Fruit fly (Drosophila melanogaster): Measurements from ENCODE around the gene yellow-k.

yellow-k gene

dm6 chr3L:15531423-15532325, 11.3 kb downstream of the yellow-k start, which contains the start of gene CG43248 (continued):
- TF ChIP-seq jumu (GFP tag; optimal IDR thresholded peaks at IDR 0.05) = no peak
- TF ChIP-seq Eip74EF (GFP tag; optimal IDR thresholded peaks at IDR 0.05) = no peak
- TF ChIP-seq nau (GFP tag; optimal IDR thresholded peaks at IDR 0.05) = no peak
- no peak for TF ChIP-seq salm (tag; optimal IDR thresholded peaks at IDR 0.05)
- no peak for TF ChIP-seq zen (tag; optimal IDR thresholded peaks at IDR 0.05)
- peak; percentile 61 for TF ChIP-seq CG10274 (GFP tag; optimal IDR thresholded peaks at IDR 0.05)
- no peak for TF ChIP-seq CG4424 (GFP tag; optimal IDR thresholded peaks at IDR 0.05)
- TF ChIP-seq Hey (tag; optimal IDR thresholded peaks at IDR 0.05) = peak; percentile 21
- TF ChIP-seq Blimp-1 (GFP tag; optimal IDR thresholded peaks at IDR 0.05) = peak; percentile 30
- TF ChIP-seq nerfin-2 (GFP tag; IDR thresholded peaks at IDR 0.05; ENCODE audit: partially characterized antibody) = no peak
- peak; percentile 82 for TF ChIP-seq exex (tag; optimal IDR thresholded peaks at IDR 0.05)
- TF ChIP-seq CG16779 (GFP tag; IDR thresholded peaks at IDR 0.05) = no peak
- TF ChIP-seq dati (GFP tag; IDR thresholded peaks at IDR 0.05) = no peak
- no peak for TF ChIP-seq HLH54F (GFP tag; optimal IDR thresholded peaks at IDR 0.05)
- TF ChIP-seq org-1 (GFP tag; optimal IDR thresholded peaks at IDR 0.05) = no peak
- TF ChIP-seq schlank (tag; optimal IDR thresholded peaks at IDR 0.05) = no peak
- no peak for TF ChIP-seq CG1832 (GFP tag; optimal IDR thresholded peaks at IDR 0.05)
- TF ChIP-seq CG18262 (tag; optimal IDR thresholded peaks at IDR 0.05) = no peak
- no peak for TF ChIP-seq CG34422 (GFP tag; IDR thresholded peaks at IDR 0.05)
- TF ChIP-seq CG17186 (GFP tag; optimal IDR thresholded peaks at IDR 0.05) = no peak
- no peak for TF ChIP-seq CG2678 (tag; optimal IDR thresholded peaks at IDR 0.05)
- peak; percentile 11 for TF ChIP-seq Med (GFP tag)
- TF ChIP-seq CG17361 (GFP tag; IDR thresholded peaks at IDR 0.05) = no peak
- TF ChIP-seq CG3847 (GFP tag; IDR thresholded peaks at IDR 0.05) = no peak
- TF ChIP-seq toy (GFP tag; IDR thresholded peaks at IDR 0.05) = no peak
- TF ChIP-seq wek (GFP tag; optimal IDR thresholded peaks at IDR 0.05) = no peak

DNA sequence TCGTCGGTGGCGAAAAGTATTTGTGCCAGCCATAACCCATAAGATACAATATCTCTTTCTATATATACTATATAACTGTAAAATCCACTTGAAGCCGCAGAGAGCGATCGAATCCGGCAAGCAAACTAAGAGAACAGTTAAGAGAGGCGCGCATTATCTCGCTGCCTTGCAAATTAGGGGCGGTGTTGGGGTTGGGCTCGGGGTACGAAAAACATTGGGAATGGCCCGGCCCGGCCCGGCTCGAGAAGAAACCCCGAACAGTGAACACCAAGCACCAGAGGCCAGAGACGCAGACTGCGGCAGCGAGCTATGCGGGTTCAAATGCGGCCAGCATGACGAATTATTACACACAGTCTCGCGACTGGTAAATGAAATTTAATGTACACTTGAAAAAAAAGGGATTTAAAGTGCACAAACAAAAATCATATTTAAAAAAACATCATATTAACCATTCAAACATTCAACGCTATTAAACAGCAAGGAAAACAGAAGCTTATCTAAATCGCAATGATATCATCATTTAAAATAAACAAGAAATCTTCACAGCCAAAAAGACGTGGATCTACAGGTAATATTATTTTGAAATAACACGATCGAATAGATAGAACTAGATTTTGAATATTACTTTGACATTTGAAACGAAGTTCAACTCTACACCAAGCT, 12.1 kb downstream of the yellow-k start:
- TF ChIP-seq lov (optimal IDR thresholded peaks at IDR 0.05) (no peak), lov (GFP tag; IDR thresholded peaks at IDR 0.05) (0 out of 3 replicates have a peak, but pooled peaks have one; percentile 27), CG10274 (GFP tag; optimal IDR thresholded peaks at IDR 0.05) (peak; percentile 6), nom (GFP tag; optimal IDR thresholded peaks at IDR 0.05) (peak; percentile 34), amos (GFP tag; IDR thresholded peaks at IDR 0.05; ENCODE audit: partially characterized antibody) (no peak), Atf-2 (GFP tag; optimal IDR thresholded peaks at IDR 0.05) (peak; percentile 16), ash1 (GFP tag; optimal IDR thresholded peaks at IDR 0.05) (no peak), Stat92E (GFP tag; optimal IDR thresholded peaks at IDR 0.05) (no peak), crol (GFP tag; IDR thresholded peaks at IDR 0.05) (peak; percentile 76), CG11504 (tag; optimal IDR thresholded peaks at IDR 0.05) (peak; percentile 76), cad (GFP tag; optimal IDR thresholded peaks at IDR 0.05) (no peak), CG11695 (GFP tag; IDR thresholded peaks at IDR 0.05) (peak; percentile 39; the same call in 1 of the 3 replicates), Sry-δ (GFP tag; optimal IDR thresholded peaks at IDR 0.05) (no peak), slbo (GFP tag; IDR thresholded peaks at IDR 0.05) (peak; percentile 63), Six4 (GFP tag; optimal IDR thresholded peaks at IDR 0.05) (peak; percentile 44), Side (GFP tag; optimal IDR thresholded peaks at IDR 0.05) (peak; percentile 33), CG9727 (GFP tag; optimal IDR thresholded peaks at IDR 0.05) (peak; percentile 68), gcm (GFP tag; optimal IDR thresholded peaks at IDR 0.05) (peak; percentile 79), D (optimal IDR thresholded peaks at IDR 0.05) (no peak), D (GFP tag; optimal IDR thresholded peaks at IDR 0.05) (peak; percentile 70), CG12155 (GFP tag; optimal IDR thresholded peaks at IDR 0.05) (peak; percentile 4), fd64A (GFP tag; optimal IDR thresholded peaks at IDR 0.05) (no peak), CG10366 (GFP tag; IDR thresholded peaks at IDR 0.05) (peak; percentile 35; the same call in 1 of the 2 replicates)

Measured in whole organism, embryonic.